Worm (Caenorhabditis elegans) whole organism, L4 larva: ENCODE results near the gene vps-52.
A peak's percentile ranks its signal among the peaks of the same experiment; 100 is the strongest.

ENCODE experiments used
- F44E2.7 ChIP-seq: fragments of 200-800 bp; sonication (Bioruptor generic); IDR thresholded peaks from 2 replicates; pipeline ENCODE4 v2.1.2; 2022; ENCODE audit warnings: missing genetic modification characterization, missing compliant biosample characterization
- R02D3.7 ChIP-seq: fragments of 150-350 bp; sonication (generic microtip); optimal IDR thresholded peaks from 3 replicates; lab custom pipeline; 2014; ENCODE audit warnings: missing biosample characterization, missing genetic modification characterization
- T20F7.1 ChIP-seq: fragments of 200-800 bp; sonication (Bioruptor generic); optimal IDR thresholded peaks from 2 replicates; lab custom pipeline; 2018; ENCODE audit warnings: mild to moderate bottlenecking, missing genetic modification characterization, missing compliant biosample characterization
- T26A8.4 ChIP-seq: fragments of 200-800 bp; sonication (Bioruptor generic); IDR thresholded peaks from 2 replicates; pipeline ENCODE4 v1.3.6; 2022; ENCODE audit warnings: missing genetic modification characterization, missing compliant biosample characterization
- ZK337.2 ChIP-seq: fragments of 200-800 bp; sonication (Bioruptor generic); IDR thresholded peaks from 2 replicates; pipeline ENCODE4 v1.3.6; 2022; ENCODE audit warnings: missing genetic modification reagents, missing genetic modification characterization, missing compliant biosample characterization
- ama-1 ChIP-seq: fragments of 150-350 bp; optimal IDR thresholded peaks from 2 replicates; lab custom pipeline; 2014; ENCODE audit warnings: inconsistent platforms, mixed read lengths
- attf-4 ChIP-seq: sonication (generic microtip); optimal IDR thresholded peaks from 3 replicates; lab custom pipeline; 2017; ENCODE audit warnings: missing biosample characterization, missing genetic modification characterization
- ceh-20 ChIP-seq: fragments of 200-800 bp; sonication (Bioruptor generic); IDR thresholded peaks from 2 replicates; pipeline ENCODE4 v1.3.6; 2022; ENCODE audit warnings: missing genetic modification reagents, missing genetic modification characterization, missing compliant biosample characterization
- ces-1 ChIP-seq: fragments of 150-350 bp; sonication (generic microtip); optimal IDR thresholded peaks from 4 replicates; lab custom pipeline; 2014; ENCODE audit warnings: missing biosample characterization, missing genetic modification reagents, missing genetic modification characterization
- cey-2 ChIP-seq: sonication (generic microtip); optimal IDR thresholded peaks from 3 replicates; lab custom pipeline; 2017; ENCODE audit warnings: missing genetic modification characterization, mild to moderate bottlenecking, missing compliant biosample characterization, antibody characterized with exemption, borderline replicate concordance; ENCODE audit not compliant: insufficient read depth
- ctbp-1 ChIP-seq: fragments of 200-800 bp; sonication (Bioruptor generic); IDR thresholded peaks from 2 replicates; pipeline ENCODE4 v1.3.6; 2022; ENCODE audit warnings: missing genetic modification reagents, missing genetic modification characterization, missing compliant biosample characterization
- daf-19 ChIP-seq: fragments of 200-800 bp; sonication (Bioruptor generic); conservative IDR thresholded peaks from 2 replicates; pipeline ENCODE4 v1.3.6; 2022; ENCODE audit warnings: missing genetic modification characterization, missing compliant biosample characterization
- dmd-9 ChIP-seq: fragments of 200-800 bp; sonication (Bioruptor generic); IDR thresholded peaks from 2 replicates; pipeline ENCODE4 v1.3.6; 2022; ENCODE audit warnings: missing genetic modification reagents, missing genetic modification characterization, missing compliant biosample characterization
- hif-1 ChIP-seq, 2 experiments: sonication (generic microtip); optimal IDR thresholded peaks; 2 replicates each; lab custom pipeline; 2016 to 2017; ENCODE audit warnings: missing compliant biosample characterization in 2 of 2, missing genetic modification characterization in 2 of 2, missing genetic modification reagents in 2 of 2, missing genotype in 2 of 2, mild to moderate bottlenecking in 1 of 2
- jun-1 ChIP-seq: fragments of 150-350 bp; optimal IDR thresholded peaks from 2 replicates; lab custom pipeline; 2014; ENCODE audit warnings: missing biosample characterization, missing genetic modification reagents, missing genetic modification characterization
- lin-13 ChIP-seq: fragments of 150-350 bp; optimal IDR thresholded peaks from 2 replicates; lab custom pipeline; 2014; ENCODE audit warnings: missing biosample characterization, missing genetic modification reagents, missing genetic modification characterization
- lin-29 ChIP-seq: fragments of 200-800 bp; sonication (Bioruptor generic); IDR thresholded peaks from 2 replicates; pipeline ENCODE4 v1.3.6; 2022; ENCODE audit warnings: missing genetic modification reagents, missing genetic modification characterization, missing compliant biosample characterization
- lsy-2 ChIP-seq, 2 experiments: fragments of 150-350 bp in 1 of 2; sonication (generic microtip) in 1 of 2; optimal IDR thresholded peaks; 2 replicates each; lab custom pipeline; 2014 to 2017; ENCODE audit warnings: missing biosample characterization in 2 of 2, missing genetic modification characterization in 2 of 2
- madf-5 ChIP-seq, 2 experiments: fragments of 200-800 bp; sonication (Bioruptor generic); IDR thresholded peaks; 2 replicates each; pipeline ENCODE4 v1.3.6; 2022; ENCODE audit warnings: missing compliant biosample characterization in 2 of 2, missing genetic modification characterization in 2 of 2
- mxl-3 ChIP-seq: fragments of 200-800 bp; sonication (Bioruptor generic); optimal IDR thresholded peaks from 2 replicates; lab custom pipeline; 2018; ENCODE audit warnings: mild to moderate bottlenecking, missing genetic modification characterization, missing compliant biosample characterization
- nhr-10 ChIP-seq: fragments of 150-350 bp; optimal IDR thresholded peaks from 2 replicates; lab custom pipeline; 2014; ENCODE audit warnings: missing biosample characterization, missing genetic modification characterization
- nhr-28 ChIP-seq: fragments of 150-350 bp; optimal IDR thresholded peaks from 2 replicates; lab custom pipeline; 2014; ENCODE audit warnings: missing biosample characterization, missing genetic modification characterization
- nhr-6 ChIP-seq: fragments of 150-350 bp; optimal IDR thresholded peaks from 2 replicates; lab custom pipeline; 2014; ENCODE audit warnings: missing biosample characterization, missing genetic modification characterization
- php-3 ChIP-seq: fragments of 200-800 bp; sonication (Bioruptor generic); IDR thresholded peaks from 2 replicates; pipeline ENCODE4 v1.3.6; 2022; ENCODE audit warnings: missing genetic modification reagents, missing genetic modification characterization, missing compliant biosample characterization
- set-16 ChIP-seq: fragments of 200-800 bp; sonication (Bioruptor generic); IDR thresholded peaks from 2 replicates; pipeline ENCODE4 v1.3.6; 2022; ENCODE audit warnings: missing genetic modification reagents, missing genetic modification characterization, missing compliant biosample characterization
- snpc-4 ChIP-seq: fragments of 150-350 bp; optimal IDR thresholded peaks from 2 replicates; lab custom pipeline; 2014; ENCODE audit warnings: missing biosample characterization, missing genetic modification characterization
- spr-1 ChIP-seq: sonication (generic microtip); optimal IDR thresholded peaks from 2 replicates; lab custom pipeline; 2016; ENCODE audit warnings: mild to moderate bottlenecking, missing genetic modification characterization, missing compliant biosample characterization
- unc-62 ChIP-seq, 3 experiments: fragments of 150-350 bp in 1 of 3; sonication (generic microtip); optimal IDR thresholded peaks in 2 of 3; peaks in 1 of 3; 1 replicate in 1 of 3; 2 replicates in 2 of 3; lab custom pipeline; 2014 to 2017; ENCODE audit warnings: missing biosample characterization in 3 of 3, missing genetic modification characterization in 3 of 3, missing genetic modification reagents in 3 of 3, missing genotype in 1 of 3
- zag-1 ChIP-seq: fragments of 150-350 bp; optimal IDR thresholded peaks from 2 replicates; lab custom pipeline; 2014; ENCODE audit warnings: missing biosample characterization, missing genetic modification characterization
- zfp-2 ChIP-seq: sonication (generic microtip); optimal IDR thresholded peaks from 2 replicates; lab custom pipeline; 2016; ENCODE audit warnings: mild to moderate bottlenecking, missing genetic modification characterization, missing compliant biosample characterization
- zip-11 ChIP-seq: fragments of 200-800 bp; sonication (Bioruptor generic); IDR thresholded peaks from 2 replicates; pipeline ENCODE4 v1.3.6; 2022; ENCODE audit warnings: missing genetic modification characterization, missing compliant biosample characterization
- zip-2 ChIP-seq: fragments of 150-350 bp; optimal IDR thresholded peaks from 2 replicates; lab custom pipeline; 2014; ENCODE audit warnings: missing biosample characterization, missing genetic modification characterization
- ztf-11 ChIP-seq: fragments of 150-350 bp; optimal IDR thresholded peaks from 2 replicates; lab custom pipeline; 2014; ENCODE audit warnings: missing biosample characterization, missing genetic modification characterization

Gene vps-52

ce11 chrX:7540033-7540432 is 25.1 kb upstream of the vps-52 start, which contains the start of gene glb-16 (continued):
- TF ChIP-seq ztf-11 (tag; lab: Kevin White, UChicago) (no peak), lsy-2 (tag; optimal IDR thresholded peaks at IDR 0.05; lab: Kevin White, UChicago) (no peak), zag-1 (no peak)

DNA sequence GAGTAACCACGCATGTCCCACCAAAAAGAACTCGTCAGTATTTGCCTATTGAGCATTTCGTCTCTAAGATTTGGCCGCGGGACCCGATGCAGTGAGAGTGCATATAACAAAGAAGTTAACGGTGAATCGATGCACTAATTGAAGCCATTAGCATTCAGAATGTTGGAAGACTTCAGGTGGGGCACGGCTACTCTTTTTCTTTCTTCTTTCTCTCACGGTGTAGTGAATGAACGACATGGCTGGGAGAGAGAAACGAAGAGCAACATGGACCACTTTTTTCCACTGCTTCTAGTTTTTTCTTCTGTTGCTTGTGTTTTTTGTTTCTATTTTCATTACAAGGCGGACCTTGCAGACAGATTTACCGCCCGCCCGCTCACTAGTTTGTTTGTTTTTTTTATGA is 24.0 kb upstream of the vps-52 start:
- TF ChIP-seq daf-19 (GFP tag; lab: Robert Waterston, UW), result no peak
- TF ChIP-seq unc-62 (GFP tag; optimal IDR thresholded peaks at IDR 0.05 in 1 of 2; lab: Kevin White, UChicago), result peak in 1 of 2 experiments; percentile 91
- TF ChIP-seq unc-62 (tag; optimal IDR thresholded peaks at IDR 0.05; lab: Kevin White, UChicago), result no peak
- TF ChIP-seq, all 104 proteins: peak for 1

- TF ChIP-seq T20F7.1 (no peak), cey-2 (no peak), dmd-9 (GFP tag; lab: Robert Waterston, UW) (no peak), ces-1 (GFP tag; lab: Kevin White, UChicago) (no peak), daf-19 (GFP tag; lab: Robert Waterston, UW) (no peak), jun-1 (tag; lab: Kevin White, UChicago) (no peak), T26A8.4 (GFP tag; lab: Robert Waterston, UW) (no peak), lin-13 (GFP tag; lab: Kevin White, UChicago) (no peak), attf-4 (tag; lab: Kevin White, UChicago) (no peak), R02D3.7 (no peak), spr-1 (tag; lab: Kevin White, UChicago) (no peak), hif-1 (tag; optimal IDR thresholded peaks at IDR 0.05; lab: Kevin White, UChicago) (no peak), zip-2 (no peak), ama-1 (lab: Kevin White, UChicago) (no peak), nhr-10 (tag; lab: Kevin White, UChicago) (no peak)
These were observed 18.6 kb upstream of the vps-52 start, which contains the start of gene col-174 for ce11 chrX:7546509-7546908. Gene col-174, plus strand, starts transcription at chrX:7546809.

DNA sequence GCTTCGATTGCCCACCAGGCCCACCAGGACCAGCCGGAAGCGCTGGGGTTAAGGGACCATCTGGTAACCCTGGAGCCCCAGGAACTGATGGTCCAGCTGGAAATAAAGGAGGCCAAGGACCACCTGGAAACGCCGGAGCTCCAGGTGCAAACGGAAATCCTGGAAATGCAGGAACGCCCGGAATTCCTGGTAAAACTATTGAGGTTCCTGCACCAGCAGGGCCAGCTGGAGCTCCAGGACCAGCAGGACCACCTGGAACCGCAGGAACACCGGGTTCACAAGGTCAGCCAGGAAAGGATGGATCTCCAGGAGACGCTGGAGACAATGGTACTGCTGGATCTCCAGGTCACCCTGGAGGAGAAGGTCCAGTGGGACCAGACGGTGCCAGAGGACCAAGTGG is 17.4 kb upstream of the vps-52 start:
- 0 out of 4 replicates have a peak, but pooled peaks of 1 of the 2 experiments have one; percentile 22 for TF ChIP-seq madf-5 (GFP tag; IDR thresholded peaks at IDR 0.05; lab: Robert Waterston, UW)
- TF ChIP-seq set-16 (GFP tag; lab: Robert Waterston, UW), result peak; percentile 89
- TF ChIP-seq ctbp-1 (GFP tag; lab: Robert Waterston, UW), result no peak
- TF ChIP-seq hif-1 (tag; optimal IDR thresholded peaks at IDR 0.05; lab: Kevin White, UChicago), result no peak
- TF ChIP-seq zfp-2 (tag; lab: Kevin White, UChicago), result no peak

ce11 chrX:7548158-7548557 is 17.0 kb upstream of the vps-52 start, which contains the start of gene F46C8.1:
Gene F46C8.1, plus strand, starts transcription at chrX:7548458.
- TF ChIP-seq zip-11 (GFP tag; lab: Robert Waterston, UW) (no peak), nhr-28 (tag; lab: Kevin White, UChicago) (no peak), ceh-20 (GFP tag; lab: Robert Waterston, UW) (no peak), nhr-6 (no peak), php-3 (GFP tag; lab: Robert Waterston, UW) (no peak)

- TF ChIP-seq mxl-3 (GFP tag; lab: Kevin White, UChicago) (peak; percentile 3), snpc-4 (tag; lab: Kevin White, UChicago) (no peak)
- TF ChIP-seq, all 104 proteins: peak for 1
These were observed 14.7 kb upstream of the vps-52 start for ce11 chrX:7550452-7550851.

DNA sequence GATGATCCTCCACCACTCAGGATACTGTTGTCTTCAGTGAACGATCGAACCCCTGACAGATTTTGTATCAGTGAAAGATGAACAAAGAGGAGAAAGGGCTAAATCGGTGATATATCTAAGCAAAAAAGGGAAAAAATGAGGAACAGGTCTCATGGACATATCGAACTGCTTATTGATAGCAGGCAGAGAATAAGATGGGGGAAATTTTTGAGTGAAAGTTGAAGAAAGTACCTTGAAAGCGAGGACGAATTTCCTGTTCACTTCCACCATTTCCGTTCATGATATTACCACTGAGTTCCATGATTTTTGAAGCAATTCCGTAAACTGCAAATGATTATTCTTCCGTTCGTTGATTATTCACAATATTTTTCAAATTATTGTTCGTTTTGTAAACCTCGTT is 11.8 kb upstream of the vps-52 start:
- TF ChIP-seq daf-19 (GFP tag; lab: Robert Waterston, UW) (no peak), ZK337.2 (GFP tag; lab: Robert Waterston, UW) (no peak), lin-29 (GFP tag; lab: Robert Waterston, UW) (no peak), ama-1 (lab: Kevin White, UChicago) (no peak), set-16 (GFP tag; lab: Robert Waterston, UW) (no peak), cey-2 (no peak), zip-11 (GFP tag; lab: Robert Waterston, UW) (no peak), F44E2.7 (no peak), nhr-6 (no peak)
- TF ChIP-seq, all 104 proteins: peak for 0
